Worm (Caenorhabditis elegans) whole organism, midembryonic: Measurements from ENCODE around the gene cyp-33C7.

Experiments used
- T22C8.4 ChIP-seq: fragments of 200-800 bp; sonication (Bioruptor generic); IDR thresholded peaks from 2 replicates; pipeline ENCODE4 v1.3.6; 2022; ENCODE audit warnings: missing genetic modification characterization, missing compliant biosample characterization
- cog-1 ChIP-seq: sonication (generic microtip); optimal IDR thresholded peaks from 2 replicates; lab custom pipeline; 2016; ENCODE audit warnings: missing genetic modification characterization, missing compliant biosample characterization
- flt-1 ChIP-seq: fragments of 200-800 bp; sonication (Bioruptor generic); IDR thresholded peaks from 2 replicates; pipeline ENCODE4 v1.3.6; 2022; ENCODE audit warnings: missing genetic modification characterization, missing compliant biosample characterization
- klf-2 ChIP-seq: fragments of 200-800 bp; sonication (Bioruptor generic); conservative IDR thresholded peaks from 2 replicates; pipeline ENCODE4 v1.3.6; 2022; ENCODE audit warnings: missing genetic modification reagents, missing genetic modification characterization, missing compliant biosample characterization
- med-1 ChIP-seq: sonication (generic microtip); optimal IDR thresholded peaks from 2 replicates; lab custom pipeline; 2017; ENCODE audit warnings: missing genetic modification characterization, mild to moderate bottlenecking, missing compliant biosample characterization, antibody characterized with exemption, missing genetic modification reagents; ENCODE audit not compliant: insufficient read depth
- ref-1 ChIP-seq: fragments of 200-800 bp; sonication (Bioruptor generic); conservative IDR thresholded peaks from 2 replicates; pipeline ENCODE4 v1.3.6; 2022; ENCODE audit warnings: missing genetic modification reagents, missing genetic modification characterization, missing compliant biosample characterization
- ztf-23 ChIP-seq: fragments of 200-800 bp; sonication (Bioruptor generic); IDR thresholded peaks from 2 replicates; pipeline ENCODE4 v1.3.6; 2022; ENCODE audit warnings: missing genetic modification reagents, missing genetic modification characterization, missing compliant biosample characterization

ce11 chrV:2285107-2285506 lies 34.8 kb downstream of the cyp-33C7 start, which contains the start of gene nhr-227:
- TF ChIP-seq ref-1 (GFP tag; lab: Robert Waterston, UW) = no peak
- TF ChIP-seq flt-1 (GFP tag; lab: Robert Waterston, UW) = no peak
- TF ChIP-seq cog-1 = no peak
- TF ChIP-seq ztf-23 = no peak
- TF ChIP-seq T22C8.4 (GFP tag; lab: Robert Waterston, UW) = no peak
- no peak for TF ChIP-seq med-1 (GFP tag; lab: Kevin White, UChicago)
- no peak for TF ChIP-seq klf-2 (GFP tag; lab: Robert Waterston, UW)
